Worm (Caenorhabditis elegans): ENCODE data around the gene ard-1.

Gene ard-1

ce11 chrIV:11146962-11147470 is 15.9 kb downstream of the ard-1 start, which contains the start of gene pigq-1:
pigq-1 (minus strand) TSS chrIV:11147247.
- TF ChIP-seq tbp1 (GFP tag; optimal IDR thresholded peaks at IDR 0.05) (peak; percentile 34), lir-1 (GFP tag; conservative IDR thresholded peaks at IDR 0.05) (no peak), T26A5.8 (tag; optimal IDR thresholded peaks at IDR 0.05) (peak; percentile 21), aptf-3 (GFP tag; IDR thresholded peaks at IDR 0.05) (no peak), hsf-1 (GFP tag; IDR thresholded peaks at IDR 0.05) (0 out of 2 replicates have a peak, but pooled peaks have one; percentile 67), ceh-91 (GFP tag; IDR thresholded peaks at IDR 0.05) (no peak), fkh-3 (tag; optimal IDR thresholded peaks at IDR 0.05) (peak; percentile 86), ztf-28 (GFP tag; IDR thresholded peaks at IDR 0.05) (no peak), lsy-27 (tag; optimal IDR thresholded peaks at IDR 0.05; ENCODE audit: borderline replicate concordance, insufficient read depth) (no peak), rec-8 (tag; optimal IDR thresholded peaks at IDR 0.05) (peak; percentile 19 to 39), ceh-58 (GFP tag; IDR thresholded peaks at IDR 0.05) (no peak), F49E8.2 (tag; optimal IDR thresholded peaks at IDR 0.05; ENCODE audit: insufficient read depth) (peak; percentile 86), lin-40 (tag; optimal IDR thresholded peaks at IDR 0.05) (peak; percentile 38), ztf-3 (GFP tag; optimal IDR thresholded peaks at IDR 0.05) (peak; percentile 43), B0035.1 (tag; optimal IDR thresholded peaks at IDR 0.05) (peak; percentile 74), Y53G8AR.9 (GFP tag; conservative IDR thresholded peaks at IDR 0.05) (peak; percentile 84), lin-26 (GFP tag; IDR thresholded peaks at IDR 0.05) (peak; percentile 63), Y95B8A.8 (GFP tag; IDR thresholded peaks at IDR 0.05) (0 out of 2 replicates have a peak, but pooled peaks have one; percentile 36), mxl-1 (tag; optimal IDR thresholded peaks at IDR 0.05) (peak; percentile 22), let-526 (GFP tag; IDR thresholded peaks at IDR 0.05) (no peak), F57C9.4 (tag; optimal IDR thresholded peaks at IDR 0.05) (peak; percentile 80), mcd-1 (GFP tag; IDR thresholded peaks at IDR 0.05) (no peak), xnd-1 (tag; optimal IDR thresholded peaks at IDR 0.05) (peak; percentile 28), somi-1 (GFP tag; optimal IDR thresholded peaks at IDR 0.05) (peak; percentile 14), ets-4 (GFP tag; optimal IDR thresholded peaks at IDR 0.05) (no peak), C17E4.6 (GFP tag; IDR thresholded peaks at IDR 0.05) (0 out of 2 replicates have a peak, but pooled peaks have one; percentile 6), ztf-25 (GFP tag; IDR thresholded peaks at IDR 0.05) (no peak), attf-5 (GFP tag; optimal IDR thresholded peaks at IDR 0.05) (peak; percentile 47), mel-28 (tag; optimal IDR thresholded peaks at IDR 0.05; ENCODE audit: borderline replicate concordance) (no peak), unc-130 (GFP tag; optimal IDR thresholded peaks at IDR 0.05) (peak; percentile 12), ama-1 (optimal IDR thresholded peaks at IDR 0.05) (peak; percentile 90), ama-1 (GFP tag; optimal IDR thresholded peaks at IDR 0.05) (no peak), zfh-2 (GFP tag; conservative IDR thresholded peaks at IDR 0.05) (no peak), D2030.7 (GFP tag; IDR thresholded peaks at IDR 0.05) (0 out of 2 replicates have a peak, but pooled peaks have one; percentile 19), F55B11.4 (tag; optimal IDR thresholded peaks at IDR 0.05; ENCODE audit: borderline replicate concordance, insufficient read depth) (no peak), F23B12.7 (tag; optimal IDR thresholded peaks at IDR 0.05; ENCODE audit: insufficient read depth) (no peak), madf-6 (GFP tag; IDR thresholded peaks at IDR 0.05) (peak; percentile 66), cebp-2 (GFP tag; IDR thresholded peaks at IDR 0.05) (no peak), rcor-1 (GFP tag; IDR thresholded peaks at IDR 0.05) (no peak), lsl-1 (GFP tag; optimal IDR thresholded peaks at IDR 0.05) (peak; percentile 4), ztf-26 (tag; optimal IDR thresholded peaks at IDR 0.05) (peak; percentile 39), snpc-3.4 (tag; optimal IDR thresholded peaks at IDR 0.05) (peak; percentile 68), nfyb-1 (GFP tag; IDR thresholded peaks at IDR 0.05) (peak; percentile 71; the same call in 1 of the 2 replicates), Y56A3A.18 (GFP tag; IDR thresholded peaks at IDR 0.05) (peak; percentile 71; the same call in 1 of the 2 replicates), mes-4 (tag; optimal IDR thresholded peaks at IDR 0.05) (no peak), ekl-4 (GFP tag; IDR thresholded peaks at IDR 0.05) (peak; percentile 53; the same call in 1 of the 2 replicates), pha-4 (tag; optimal IDR thresholded peaks at IDR 0.05) (no peak), chd-7 (tag; optimal IDR thresholded peaks at IDR 0.05) (peak; percentile 52)

Data from whole organism, young adult.